Worm (Caenorhabditis elegans) whole organism, late embryonic: ENCODE data around the gene F55B11.7.

Source experiments
- K09A11.1 ChIP-seq: sonication (generic microtip); optimal IDR thresholded peaks from 2 replicates; lab custom pipeline; 2017; ENCODE audit warnings: antibody characterized with exemption, mild to moderate bottlenecking, missing genetic modification characterization, missing compliant biosample characterization; ENCODE audit not compliant: insufficient read depth
- ceh-24 ChIP-seq: sonication (generic microtip); optimal IDR thresholded peaks from 2 replicates; lab custom pipeline; 2016; ENCODE audit warnings: mild to moderate bottlenecking, missing genetic modification characterization, missing compliant biosample characterization
- fkh-6 ChIP-seq: sonication (generic microtip); optimal IDR thresholded peaks from 2 replicates; lab custom pipeline; 2016; ENCODE audit warnings: missing genetic modification characterization, missing compliant biosample characterization
- gmeb-2 ChIP-seq: sonication (generic microtip); optimal IDR thresholded peaks from 2 replicates; lab custom pipeline; 2016; ENCODE audit warnings: missing genetic modification characterization, inconsistent platforms, missing compliant biosample characterization
- hlh-13 ChIP-seq: fragments of 200-800 bp; sonication (Bioruptor generic); optimal IDR thresholded peaks from 2 replicates; lab custom pipeline; 2018; ENCODE audit warnings: mild to moderate bottlenecking, missing genetic modification characterization, missing compliant biosample characterization
- nfya-1 ChIP-seq: sonication (generic microtip); optimal IDR thresholded peaks from 2 replicates; lab custom pipeline; 2017; ENCODE audit warnings: missing genetic modification characterization, mild to moderate bottlenecking, missing compliant biosample characterization, antibody characterized with exemption, moderate library complexity
- nhr-232 ChIP-seq: sonication (generic microtip); optimal IDR thresholded peaks from 2 replicates; lab custom pipeline; 2016; ENCODE audit warnings: missing genetic modification characterization, missing compliant biosample characterization
- pqm-1 ChIP-seq: sonication (generic microtip); optimal IDR thresholded peaks from 2 replicates; lab custom pipeline; 2016; ENCODE audit warnings: missing genetic modification characterization, missing compliant biosample characterization
- sox-4 ChIP-seq: sonication (generic microtip); optimal IDR thresholded peaks from 2 replicates; lab custom pipeline; 2017; ENCODE audit warnings: mild to moderate bottlenecking, missing genetic modification characterization, inconsistent platforms, missing compliant biosample characterization
- tbx-2 ChIP-seq: sonication (generic microtip); optimal IDR thresholded peaks from 2 replicates; lab custom pipeline; 2016; ENCODE audit warnings: missing genetic modification characterization, missing compliant biosample characterization
- unc-3 ChIP-seq, 2 experiments: fragments of 200-800 bp in 1 of 2; sonication (Bioruptor generic) in 1 of 2; sonication (generic microtip) in 1 of 2; conservative IDR thresholded peaks in 1 of 2; optimal IDR thresholded peaks in 1 of 2; 2 replicates each; pipeline versions ENCODE4 v1.3.6 to Lab custom; 2016 to 2022; ENCODE audit warnings: missing compliant biosample characterization in 2 of 2, missing genetic modification characterization in 2 of 2, missing genetic modification reagents in 1 of 2

- no peak for TF ChIP-seq ceh-24 (tag; lab: Kevin White, UChicago)
- TF ChIP-seq tbx-2 (tag; lab: Kevin White, UChicago) = no peak
- TF ChIP-seq pqm-1 (tag; lab: Kevin White, UChicago) = no peak
- no peak for TF ChIP-seq gmeb-2
- no peak for TF ChIP-seq sox-4
- no peak for TF ChIP-seq K09A11.1 (tag; lab: Kevin White, UChicago)
- no peak for TF ChIP-seq unc-3 (GFP tag; conservative IDR thresholded peaks at IDR 0.05; lab: Robert Waterston, UW)
- no peak for TF ChIP-seq unc-3 (tag; optimal IDR thresholded peaks at IDR 0.05; lab: Kevin White, UChicago)
- no peak for TF ChIP-seq fkh-6 (tag; lab: Kevin White, UChicago)
- TF ChIP-seq hlh-13 (GFP tag; lab: Kevin White, UChicago) = no peak
- no peak for TF ChIP-seq nhr-232 (tag; lab: Kevin White, UChicago)
- TF ChIP-seq nfya-1 (tag; lab: Kevin White, UChicago) = no peak
Observed at ce11 chrIV:14444077-14444476, 22.2 kb upstream of the F55B11.7 start, which contains the start of gene tra-3.
